Fruit fly (Drosophila melanogaster) whole organism, embryonic: Measurements from ENCODE around the gene tau.
A peak's percentile ranks its signal among the peaks of the same experiment; 100 is the strongest.

ENCODE experiments used
- Awh ChIP-seq: fragments of 200-800 bp; sonication (Bioruptor generic); IDR thresholded peaks from 2 replicates; pipeline ENCODE4, ENCODE4 v1.3.6; 2022; ENCODE audit warnings: missing biosample characterization, missing genetic modification characterization
- CG10431 ChIP-seq: fragments of 200-800 bp; sonication (Bioruptor generic); optimal IDR thresholded peaks from 3 replicates; lab custom pipeline; 2018; ENCODE audit warnings: missing biosample characterization, mild to moderate bottlenecking, missing genetic modification characterization
- CG11560 ChIP-seq: fragments of 200-800 bp; sonication (Bioruptor generic); IDR thresholded peaks from 3 replicates; pipeline ENCODE4 v1.3.6; 2022; ENCODE audit warnings: missing biosample characterization, missing genetic modification characterization
- CG12391 ChIP-seq: fragments of 200-800 bp; sonication (Bioruptor generic); optimal IDR thresholded peaks from 3 replicates; lab custom pipeline; 2018; ENCODE audit warnings: missing biosample characterization, mild to moderate bottlenecking, missing genetic modification characterization, moderate library complexity
- CG12659 ChIP-seq: fragments of 200-800 bp; sonication (Bioruptor generic); optimal IDR thresholded peaks from 3 replicates; lab custom pipeline; 2017; ENCODE audit warnings: mild to moderate bottlenecking, missing biosample characterization, missing genetic modification reagents, missing genetic modification characterization
- CG12942 ChIP-seq: fragments of 200-800 bp; sonication (Bioruptor generic); optimal IDR thresholded peaks from 3 replicates; lab custom pipeline; 2016; ENCODE audit warnings: missing biosample characterization, missing genetic modification characterization
- CG13287 ChIP-seq: fragments of 200-800 bp; sonication (Bioruptor generic); IDR thresholded peaks from 2 replicates; pipeline ENCODE4 v1.3.6; 2022; ENCODE audit warnings: missing biosample characterization, missing genetic modification characterization; ENCODE audit not compliant: partially characterized antibody
- CG15073 ChIP-seq: fragments of 200-800 bp; sonication (Bioruptor generic); optimal IDR thresholded peaks from 2 replicates; lab custom pipeline; 2016; ENCODE audit warnings: missing biosample characterization, missing genetic modification characterization
- CG15269 ChIP-seq: fragments of 200-800 bp; sonication (Bioruptor generic); optimal IDR thresholded peaks from 2 replicates; lab custom pipeline; 2018; ENCODE audit warnings: missing biosample characterization, mild to moderate bottlenecking, missing genetic modification characterization, moderate library complexity
- CG1603 ChIP-seq: fragments of 200-800 bp; sonication (Bioruptor generic); optimal IDR thresholded peaks from 2 replicates; lab custom pipeline; 2019; ENCODE audit warnings: missing biosample characterization, mild to moderate bottlenecking, missing genetic modification characterization, moderate library complexity
- CG17186 ChIP-seq: fragments of 200-800 bp; sonication (Bioruptor generic); optimal IDR thresholded peaks from 3 replicates; lab custom pipeline; 2017; ENCODE audit warnings: missing biosample characterization, missing genetic modification reagents, missing genetic modification characterization
- CG2120 ChIP-seq: fragments of 200-800 bp; sonication (Bioruptor generic); optimal IDR thresholded peaks from 3 replicates; lab custom pipeline; 2016; ENCODE audit warnings: missing biosample characterization, missing genetic modification characterization
- CG31365 ChIP-seq: fragments of 200-800 bp; sonication (Bioruptor generic); optimal IDR thresholded peaks from 2 replicates; lab custom pipeline; 2018; ENCODE audit warnings: missing biosample characterization, mild to moderate bottlenecking, missing genetic modification characterization
- CG3281 ChIP-seq: fragments of 200-800 bp; sonication (Bioruptor generic); optimal IDR thresholded peaks from 3 replicates; lab custom pipeline; 2017; ENCODE audit warnings: missing biosample characterization, mild to moderate bottlenecking, missing genetic modification characterization
- CG4424 ChIP-seq: fragments of 200-800 bp; sonication (Bioruptor generic); optimal IDR thresholded peaks from 3 replicates; lab custom pipeline; 2016; ENCODE audit warnings: missing biosample characterization, missing genetic modification characterization
- CG5245 ChIP-seq: fragments of 200-800 bp; sonication (Bioruptor generic); optimal IDR thresholded peaks from 3 replicates; lab custom pipeline; 2016; ENCODE audit warnings: missing biosample characterization, missing genetic modification characterization
- CG6813 ChIP-seq: fragments of 200-800 bp; sonication (Bioruptor generic); optimal IDR thresholded peaks from 2 replicates; lab custom pipeline; 2017; ENCODE audit warnings: missing biosample characterization, missing genetic modification characterization, mild to moderate bottlenecking, moderate library complexity, missing genetic modification reagents
- CG8359 ChIP-seq: fragments of 200-800 bp; sonication (Bioruptor generic); optimal IDR thresholded peaks from 2 replicates; lab custom pipeline; 2017; ENCODE audit warnings: missing biosample characterization, mild to moderate bottlenecking, missing genetic modification characterization, borderline replicate concordance
- Dip2 ChIP-seq: fragments of 200-800 bp; sonication (Bioruptor generic); IDR thresholded peaks from 2 replicates; pipeline ENCODE4 v1.3.6; 2022; ENCODE audit warnings: missing biosample characterization, missing genetic modification characterization
- E2f2 ChIP-seq: fragments of 200-800 bp; sonication (Bioruptor generic); IDR thresholded peaks from 2 replicates; pipeline ENCODE4 v1.3.6; 2022; ENCODE audit warnings: missing biosample characterization, missing genetic modification characterization
- Eip74EF ChIP-seq, 2 experiments: fragments of 200-800 bp in 1 of 2; fragments of >200 bp in 1 of 2; sonication (Bioruptor generic) in 1 of 2; optimal IDR thresholded peaks; 2 replicates each; lab custom pipeline; 2017 to 2019; ENCODE audit warnings: missing biosample characterization in 2 of 2, missing genetic modification characterization in 2 of 2, mild to moderate bottlenecking in 1 of 2, moderate library complexity in 1 of 2
- Hr3 ChIP-seq: fragments of 200-800 bp; sonication (Bioruptor generic); optimal IDR thresholded peaks from 3 replicates; lab custom pipeline; 2016; ENCODE audit warnings: missing biosample characterization, missing genetic modification characterization
- Lhr ChIP-seq: fragments of 200-800 bp; sonication (Bioruptor generic); optimal IDR thresholded peaks from 3 replicates; lab custom pipeline; 2017; ENCODE audit warnings: mild to moderate bottlenecking, missing biosample characterization, missing genetic modification reagents, missing genetic modification characterization
- Oaz ChIP-seq: fragments of 200-800 bp; sonication (Bioruptor generic); IDR thresholded peaks from 2 replicates; pipeline ENCODE4 v1.3.6; 2022; ENCODE audit warnings: missing biosample characterization, missing genetic modification characterization
- Ssrp ChIP-seq: fragments of 200-800 bp; sonication (Bioruptor generic); optimal IDR thresholded peaks from 2 replicates; lab custom pipeline; 2018; ENCODE audit warnings: missing biosample characterization, mild to moderate bottlenecking, missing genetic modification characterization, moderate library complexity
- Stat92E ChIP-seq, 3 experiments: fragments of >200 bp in 2 of 3; fragments of 200-800 bp in 1 of 3; sonication (Bioruptor generic) in 1 of 3; optimal IDR thresholded peaks; 2 replicates each; lab custom pipeline; 2017 to 2019; ENCODE audit warnings: missing biosample characterization in 3 of 3, missing genetic modification characterization in 3 of 3, mild to moderate bottlenecking in 1 of 3, moderate library complexity in 1 of 3
- YL-1 ChIP-seq: fragments of 200-800 bp; sonication (Bioruptor generic); optimal IDR thresholded peaks from 3 replicates; lab custom pipeline; 2017; ENCODE audit warnings: missing biosample characterization, mild to moderate bottlenecking, missing genetic modification characterization
- ato ChIP-seq: fragments of 200-800 bp; sonication (Bioruptor generic); IDR thresholded peaks from 2 replicates; pipeline ENCODE4 v1.3.6; 2022; ENCODE audit warnings: missing biosample characterization, missing genetic modification characterization; ENCODE audit not compliant: partially characterized antibody
- az2 ChIP-seq: fragments of 200-800 bp; sonication (Bioruptor generic); optimal IDR thresholded peaks from 3 replicates; lab custom pipeline; 2016; ENCODE audit warnings: missing biosample characterization, missing genetic modification characterization
- bsh ChIP-seq, 2 experiments: fragments of 200-800 bp; sonication (Bioruptor generic); optimal IDR thresholded peaks; 2 replicates each; lab custom pipeline; 2017 to 2018; ENCODE audit warnings: mild to moderate bottlenecking in 2 of 2, missing biosample characterization in 2 of 2, missing genetic modification characterization in 2 of 2, moderate library complexity in 1 of 2
- cg ChIP-seq: fragments of 200-800 bp; sonication (Bioruptor generic); optimal IDR thresholded peaks from 3 replicates; lab custom pipeline; 2019; ENCODE audit warnings: missing biosample characterization, mild to moderate bottlenecking, missing genetic modification characterization, moderate library complexity
- fd102C ChIP-seq: fragments of 200-800 bp; sonication (Bioruptor generic); optimal IDR thresholded peaks from 2 replicates; lab custom pipeline; 2018; ENCODE audit warnings: missing biosample characterization, mild to moderate bottlenecking, missing genetic modification characterization, moderate library complexity
- fd96Cb ChIP-seq: fragments of 200-800 bp; sonication (Bioruptor generic); optimal IDR thresholded peaks from 2 replicates; lab custom pipeline; 2018; ENCODE audit warnings: missing biosample characterization, mild to moderate bottlenecking, missing genetic modification characterization, moderate library complexity
- gcm2 ChIP-seq: fragments of 200-800 bp; sonication (Bioruptor generic); optimal IDR thresholded peaks from 2 replicates; lab custom pipeline; 2016; ENCODE audit warnings: missing biosample characterization, missing genetic modification characterization
- h ChIP-seq: fragments of >200 bp; optimal IDR thresholded peaks from 2 replicates; lab custom pipeline; 2017
- hb ChIP-seq: fragments of 200-800 bp; sonication (Bioruptor generic); IDR thresholded peaks from 3 replicates; pipeline ENCODE4 v1.3.6; 2022; ENCODE audit warnings: missing biosample characterization, missing genetic modification characterization; ENCODE audit not compliant: partially characterized antibody
- ind ChIP-seq: fragments of 200-800 bp; sonication (Bioruptor generic); optimal IDR thresholded peaks from 3 replicates; lab custom pipeline; 2016; ENCODE audit warnings: missing biosample characterization, missing genetic modification characterization
- lola ChIP-seq, 3 experiments: fragments of >200 bp in 2 of 3; fragments of 200-800 bp in 1 of 3; sonication (Bioruptor generic) in 1 of 3; optimal IDR thresholded peaks; 2 replicates each; lab custom pipeline; 2017 to 2019; ENCODE audit warnings: missing biosample characterization in 3 of 3, missing genetic modification characterization in 3 of 3, mild to moderate bottlenecking in 1 of 3, moderate library complexity in 1 of 3
- lov ChIP-seq, 2 experiments: fragments of 200-800 bp in 1 of 2; fragments of >200 bp in 1 of 2; sonication (Bioruptor generic) in 1 of 2; IDR thresholded peaks in 1 of 2; optimal IDR thresholded peaks in 1 of 2; 2 replicates in 1 of 2; 3 replicates in 1 of 2; pipeline versions ENCODE4 v1.3.6 to Lab custom; 2017 to 2022; ENCODE audit warnings: missing biosample characterization in 1 of 2, missing genetic modification characterization in 1 of 2
- nom ChIP-seq: fragments of 200-800 bp; sonication (Bioruptor generic); optimal IDR thresholded peaks from 2 replicates; lab custom pipeline; 2017; ENCODE audit warnings: missing biosample characterization, missing genetic modification characterization, mild to moderate bottlenecking, moderate library complexity, missing genetic modification reagents
- pan ChIP-seq, 4 experiments: fragments of >200 bp in 3 of 4; fragments of 200-800 bp in 1 of 4; sonication (Bioruptor generic) in 1 of 4; optimal IDR thresholded peaks in 3 of 4; IDR thresholded peaks in 1 of 4; 2 replicates each; pipeline versions ENCODE4 v1.3.6 to Lab custom; 2017 to 2022; ENCODE audit warnings: missing biosample characterization in 2 of 4, missing genetic modification characterization in 2 of 4, mixed read lengths in 1 of 4
- pfk ChIP-seq: fragments of 200-800 bp; sonication (Bioruptor generic); optimal IDR thresholded peaks from 2 replicates; lab custom pipeline; 2018; ENCODE audit warnings: missing biosample characterization, mild to moderate bottlenecking, missing genetic modification characterization, moderate library complexity
- sc ChIP-seq, 3 experiments: fragments of >200 bp in 2 of 3; fragments of 200-800 bp in 1 of 3; sonication (Bioruptor generic) in 1 of 3; optimal IDR thresholded peaks; 2 replicates in 2 of 3; 3 replicates in 1 of 3; lab custom pipeline; 2017; ENCODE audit warnings: mild to moderate bottlenecking in 1 of 3, missing biosample characterization in 1 of 3, missing genetic modification characterization in 1 of 3, missing genetic modification reagents in 1 of 3
- slou ChIP-seq: fragments of 200-800 bp; sonication (Bioruptor generic); optimal IDR thresholded peaks from 3 replicates; lab custom pipeline; 2016; ENCODE audit warnings: missing biosample characterization, missing genetic modification characterization
- tio ChIP-seq: fragments of 200-800 bp; sonication (Bioruptor generic); optimal IDR thresholded peaks from 2 replicates; lab custom pipeline; 2017; ENCODE audit warnings: missing biosample characterization, missing genetic modification characterization, inconsistent platforms
- trem ChIP-seq: fragments of 200-800 bp; optimal IDR thresholded peaks from 3 replicates; lab custom pipeline; 2019; ENCODE audit warnings: missing biosample characterization, mild to moderate bottlenecking, missing genetic modification characterization, moderate library complexity
- vfl ChIP-seq: fragments of 200-800 bp; sonication (Bioruptor generic); optimal IDR thresholded peaks from 2 replicates; lab custom pipeline; 2016; ENCODE audit warnings: missing biosample characterization, missing genetic modification characterization
- vnd ChIP-seq: fragments of 200-800 bp; sonication (Bioruptor generic); IDR thresholded peaks from 3 replicates; pipeline ENCODE4 v1.3.6; 2022; ENCODE audit warnings: missing biosample characterization, missing genetic modification characterization; ENCODE audit not compliant: partially characterized antibody

The tau gene

dm6 chr3R:27613814-27614213 lies 43.0 kb downstream of the tau start (continued):
- TF ChIP-seq lola (GFP tag; optimal IDR thresholded peaks at IDR 0.05; lab: Kevin White, UChicago) (no peak), h (lab: Kevin White, UChicago) (no peak), Stat92E (GFP tag; optimal IDR thresholded peaks at IDR 0.05; lab: Kevin White, UChicago) (no peak), az2 (GFP tag; lab: Kevin White, UChicago) (no peak), CG3281 (GFP tag; lab: Kevin White, UChicago) (peak; percentile 40), Ssrp (tag; lab: Kevin White, UChicago) (no peak), CG2120 (peak; percentile 32), E2f2 (GFP tag; lab: Robert Waterston, UW) (no peak), CG12659 (GFP tag; lab: Kevin White, UChicago) (no peak), CG17186 (GFP tag; lab: Kevin White, UChicago) (no peak), pan (optimal IDR thresholded peaks at IDR 0.05; lab: Kevin White, UChicago) (no peak), pan (GFP tag; optimal IDR thresholded peaks at IDR 0.05 in 1 of 2, IDR thresholded peaks at IDR 0.05 in 1 of 2) (no peak), lov (optimal IDR thresholded peaks at IDR 0.05; lab: Kevin White, UChicago) (no peak), lov (GFP tag; IDR thresholded peaks at IDR 0.05; lab: Robert Waterston, UW) (no peak), gcm2 (GFP tag; lab: Kevin White, UChicago) (no peak), Eip74EF (GFP tag; optimal IDR thresholded peaks at IDR 0.05; lab: Kevin White, UChicago) (no peak), CG12942 (no peak), Oaz (no peak), nom (GFP tag; lab: Kevin White, UChicago) (no peak), Hr3 (GFP tag; lab: Kevin White, UChicago) (no peak), tio (no peak), cg (no peak), CG15073 (GFP tag; lab: Kevin White, UChicago) (no peak), pfk (GFP tag; lab: Kevin White, UChicago) (no peak), hb (GFP tag; lab: Robert Waterston, UW) (no peak), ato (no peak), CG8359 (GFP tag; lab: Kevin White, UChicago) (no peak), trem (no peak), Dip2 (no peak), sc (optimal IDR thresholded peaks at IDR 0.05; lab: Kevin White, UChicago) (no peak), sc (GFP tag; optimal IDR thresholded peaks at IDR 0.05; lab: Kevin White, UChicago) (no peak), CG12391 (tag; lab: Kevin White, UChicago) (no peak), CG5245 (GFP tag; lab: Kevin White, UChicago) (no peak), YL-1 (GFP tag; lab: Kevin White, UChicago) (no peak), CG31365 (tag; lab: Kevin White, UChicago) (no peak), vnd (no peak), ind (peak; percentile 21), CG10431 (GFP tag; lab: Kevin White, UChicago) (no peak), CG4424 (GFP tag; lab: Kevin White, UChicago) (no peak), slou (no peak), CG15269 (peak; percentile 19), CG1603 (no peak), Lhr (no peak), fd102C (no peak), CG6813 (GFP tag; lab: Kevin White, UChicago) (peak; percentile 21), bsh (GFP tag; optimal IDR thresholded peaks at IDR 0.05; lab: Kevin White, UChicago) (no peak), CG13287 (GFP tag; lab: Robert Waterston, UW) (no peak), vfl (GFP tag; lab: Kevin White, UChicago) (no peak), CG11560 (tag; lab: Robert Waterston, UW) (no peak), fd96Cb (peak; percentile 4), Awh (GFP tag; lab: Robert Waterston, UW) (no peak)
